Worm (Caenorhabditis elegans) whole organism, early embryonic: ENCODE measurements around the gene clh-4.

Experiments
- B0310.2 ChIP-seq: sonication (generic microtip); optimal IDR thresholded peaks from 2 replicates; lab custom pipeline; 2016; ENCODE audit warnings: mild to moderate bottlenecking, missing genetic modification characterization, missing compliant biosample characterization
- F13C5.2 ChIP-seq: sonication (generic microtip); optimal IDR thresholded peaks from 2 replicates; lab custom pipeline; 2017; ENCODE audit warnings: mild to moderate bottlenecking, missing genetic modification characterization, inconsistent platforms, missing compliant biosample characterization
- aly-1 ChIP-seq: sonication (generic microtip); optimal IDR thresholded peaks from 2 replicates; lab custom pipeline; 2016; ENCODE audit warnings: missing genetic modification characterization, missing compliant biosample characterization
- ama-1 ChIP-seq: fragments of 150-350 bp; optimal IDR thresholded peaks from 2 replicates; lab custom pipeline; 2014
- ceh-13 ChIP-seq: fragments of 200-800 bp; sonication (Bioruptor generic); optimal IDR thresholded peaks from 2 replicates; lab custom pipeline; 2018; ENCODE audit warnings: mild to moderate bottlenecking, missing genetic modification characterization, missing compliant biosample characterization
- ceh-36 ChIP-seq: sonication (generic microtip); optimal IDR thresholded peaks from 2 replicates; lab custom pipeline; 2016; ENCODE audit warnings: missing genetic modification characterization, inconsistent platforms, missing compliant biosample characterization
- ets-7 ChIP-seq: sonication (generic microtip); optimal IDR thresholded peaks from 2 replicates; lab custom pipeline; 2016; ENCODE audit warnings: missing genotype, missing genetic modification characterization, missing compliant biosample characterization
- flt-1 ChIP-seq: fragments of 200-800 bp; sonication (Bioruptor generic); IDR thresholded peaks from 2 replicates; pipeline ENCODE4 v1.3.6; 2022; ENCODE audit warnings: missing genetic modification characterization, missing compliant biosample characterization
- hmbx-1 ChIP-seq: sonication (generic microtip); optimal IDR thresholded peaks from 2 replicates; lab custom pipeline; 2016; ENCODE audit warnings: mild to moderate bottlenecking, missing genetic modification characterization, missing compliant biosample characterization
- hmg-4 ChIP-seq: fragments of 200-800 bp; sonication (Bioruptor generic); optimal IDR thresholded peaks from 2 replicates; lab custom pipeline; 2018; ENCODE audit warnings: mild to moderate bottlenecking, missing genetic modification characterization, missing compliant biosample characterization
- hnd-1 ChIP-seq: sonication (generic microtip); optimal IDR thresholded peaks from 2 replicates; lab custom pipeline; 2016; ENCODE audit warnings: missing genetic modification characterization, missing compliant biosample characterization
- pes-1 ChIP-seq: fragments of 200-800 bp; sonication (Bioruptor generic); IDR thresholded peaks from 2 replicates; pipeline ENCODE4 v1.3.6; 2022; ENCODE audit warnings: missing genetic modification reagents, missing genetic modification characterization, missing compliant biosample characterization
- scrt-1 ChIP-seq: fragments of 200-800 bp; sonication (Bioruptor generic); IDR thresholded peaks from 2 replicates; pipeline ENCODE4 v1.3.6; 2022; ENCODE audit warnings: missing genetic modification characterization, missing compliant biosample characterization
- sea-1 ChIP-seq: fragments of 200-800 bp; sonication (Bioruptor generic); conservative IDR thresholded peaks from 2 replicates; pipeline ENCODE4 v1.3.6; 2022; ENCODE audit warnings: missing genetic modification characterization, missing compliant biosample characterization
- tbx-11 ChIP-seq: fragments of 200-800 bp; sonication (Bioruptor generic); IDR thresholded peaks from 2 replicates; pipeline ENCODE4 v1.3.6; 2022; ENCODE audit warnings: missing genetic modification characterization, missing compliant biosample characterization
- tbx-37 ChIP-seq: fragments of 200-800 bp; sonication (Bioruptor generic); conservative IDR thresholded peaks from 2 replicates; pipeline ENCODE4 v1.3.6; 2022; ENCODE audit warnings: missing genetic modification reagents, missing genetic modification characterization, missing compliant biosample characterization
- tra-4 ChIP-seq: sonication (generic microtip); optimal IDR thresholded peaks from 2 replicates; lab custom pipeline; 2017; ENCODE audit warnings: missing genetic modification characterization, missing compliant biosample characterization

The clh-4 gene

DNA sequence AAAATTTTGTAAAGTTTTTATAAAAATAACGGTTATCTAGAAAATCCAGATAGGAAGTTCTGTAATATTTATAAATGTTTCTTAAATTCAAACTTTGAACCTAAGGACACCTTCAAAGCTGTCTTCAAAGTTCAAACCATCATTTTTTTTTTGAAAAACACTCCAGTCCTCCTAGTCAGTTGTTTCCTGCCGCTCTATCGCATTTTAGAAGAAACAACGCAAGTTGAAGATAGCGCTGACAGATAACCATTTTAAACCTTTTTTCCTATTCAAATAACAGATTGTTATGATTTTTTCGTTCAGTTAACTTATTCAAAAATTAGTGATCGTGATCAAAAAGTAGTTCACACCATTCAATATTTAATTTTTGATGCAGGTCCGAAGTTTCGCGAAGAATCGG, 33.0 kb upstream of the clh-4 start:
- TF ChIP-seq ets-7 (tag; lab: Kevin White, UChicago), result no peak
- no peak for TF ChIP-seq tra-4 (tag; lab: Kevin White, UChicago)
- no peak for TF ChIP-seq hmbx-1
- no peak for TF ChIP-seq tbx-37
- TF ChIP-seq hmg-4 (GFP tag; lab: Kevin White, UChicago), result no peak
- TF ChIP-seq F13C5.2, result no peak
- TF ChIP-seq pes-1 (GFP tag; lab: Robert Waterston, UW), result no peak
- no peak for TF ChIP-seq sea-1 (GFP tag; lab: Robert Waterston, UW)
- no peak for TF ChIP-seq scrt-1
- TF ChIP-seq hnd-1 (tag; lab: Kevin White, UChicago), result no peak
- TF ChIP-seq aly-1, result no peak
- no peak for TF ChIP-seq ceh-36
- TF ChIP-seq B0310.2 (tag; lab: Kevin White, UChicago), result no peak
- no peak for TF ChIP-seq tbx-11
- TF ChIP-seq flt-1 (GFP tag; lab: Robert Waterston, UW), result no peak
- no peak for TF ChIP-seq ama-1 (lab: Kevin White, UChicago)
- no peak for TF ChIP-seq ceh-13 (GFP tag; lab: Kevin White, UChicago)

DNA sequence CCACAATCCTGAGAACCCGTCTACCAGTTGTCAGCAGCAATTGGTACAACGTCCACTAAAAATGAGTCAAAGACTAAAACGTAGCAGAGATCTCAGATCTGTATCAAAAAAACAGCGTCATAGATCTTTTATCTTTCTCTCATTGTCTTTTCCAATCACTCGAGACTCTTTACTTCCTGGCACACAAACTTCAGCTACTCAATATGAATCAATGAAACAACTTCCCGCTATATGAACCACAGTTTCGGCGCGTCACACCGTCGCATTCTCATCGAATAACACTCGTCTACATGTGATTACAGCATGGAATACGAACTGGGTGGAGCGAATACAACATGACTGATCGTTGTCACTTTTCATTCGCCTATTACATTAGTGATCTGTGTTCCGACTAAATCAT, 31.9 kb upstream of the clh-4 start:
- no peak for TF ChIP-seq tra-4 (tag; lab: Kevin White, UChicago)
- TF ChIP-seq ceh-13 (GFP tag; lab: Kevin White, UChicago), result no peak
- no peak for TF ChIP-seq flt-1 (GFP tag; lab: Robert Waterston, UW)

DNA sequence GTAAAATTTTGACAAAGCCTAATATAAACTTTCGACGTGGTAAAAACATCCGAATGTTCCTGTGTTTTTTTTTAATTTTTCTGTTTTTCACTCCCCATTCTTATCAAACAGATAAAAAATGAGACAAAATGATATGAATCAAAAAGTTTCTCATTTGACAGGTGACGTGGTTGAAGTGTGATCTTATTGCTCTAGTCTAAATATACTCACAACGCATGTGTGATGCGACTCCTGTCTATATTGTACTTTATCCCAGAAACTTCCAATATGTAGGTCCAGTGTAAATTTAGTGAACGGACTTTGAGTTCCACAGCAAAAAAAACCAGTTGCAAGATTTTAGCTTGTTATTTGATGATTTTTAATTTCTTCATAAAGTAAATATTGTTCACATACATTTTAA, 31.0 kb upstream of the clh-4 start:
- TF ChIP-seq F13C5.2 (no peak), scrt-1 (no peak), aly-1 (no peak), pes-1 (GFP tag; lab: Robert Waterston, UW) (no peak), hnd-1 (tag; lab: Kevin White, UChicago) (no peak), hmbx-1 (no peak)

DNA sequence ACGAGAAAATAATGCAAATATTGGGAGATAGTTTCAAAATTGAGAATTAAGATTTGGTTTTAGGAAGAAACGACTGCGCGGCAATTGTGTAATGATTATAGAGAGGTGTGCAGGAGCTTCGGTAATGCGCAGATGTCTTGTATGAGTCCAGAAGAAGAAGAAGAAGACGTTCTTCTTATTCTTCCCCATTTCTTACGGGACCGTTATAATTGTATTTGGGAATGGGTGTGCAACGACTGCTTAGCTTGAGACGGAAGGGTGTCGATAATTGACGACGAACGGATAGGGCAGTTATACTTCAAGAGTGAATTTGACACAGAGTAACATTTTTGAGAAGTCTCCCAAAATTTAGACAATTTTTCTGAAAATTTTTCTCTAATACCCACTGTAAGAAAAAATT, 28.3 kb upstream of the clh-4 start:
- TF ChIP-seq flt-1 (GFP tag; lab: Robert Waterston, UW) (no peak), tbx-37 (no peak), hmbx-1 (no peak), B0310.2 (tag; lab: Kevin White, UChicago) (no peak), hmg-4 (GFP tag; lab: Kevin White, UChicago) (no peak), sea-1 (GFP tag; lab: Robert Waterston, UW) (no peak), ceh-13 (GFP tag; lab: Kevin White, UChicago) (no peak), ets-7 (tag; lab: Kevin White, UChicago) (no peak), F13C5.2 (no peak), ceh-36 (no peak), aly-1 (no peak), hnd-1 (tag; lab: Kevin White, UChicago) (no peak), tbx-11 (no peak), scrt-1 (no peak), pes-1 (GFP tag; lab: Robert Waterston, UW) (no peak), ama-1 (lab: Kevin White, UChicago) (no peak), tra-4 (tag; lab: Kevin White, UChicago) (no peak)

DNA sequence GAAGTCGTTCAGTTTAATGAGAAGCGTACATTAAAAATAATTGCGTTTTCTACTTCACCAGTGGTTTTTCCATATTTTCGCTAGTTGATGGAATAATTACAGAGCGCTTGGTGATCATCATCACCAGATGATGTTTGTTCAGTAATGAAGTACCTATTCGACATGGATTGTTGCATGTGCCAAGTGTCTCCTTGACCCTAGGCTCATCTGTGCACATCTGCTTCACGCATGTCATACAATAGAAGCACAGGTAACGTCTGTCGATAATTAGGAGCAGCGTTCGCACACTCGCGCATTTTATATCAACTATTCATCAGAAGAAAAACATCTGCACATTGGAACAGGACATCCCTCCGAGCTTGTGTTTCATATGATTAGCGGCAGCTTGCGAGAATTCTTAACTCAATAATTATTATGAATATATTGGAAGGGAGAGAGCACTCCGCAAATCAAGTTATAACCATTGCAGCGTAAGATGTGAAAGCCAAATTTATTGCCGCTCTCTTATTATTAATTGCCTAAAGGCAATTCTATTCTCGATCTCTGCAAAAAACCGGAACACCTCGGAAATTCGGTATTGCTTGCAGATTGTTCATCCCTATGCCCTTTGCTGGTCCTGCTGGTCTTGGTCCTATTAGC, 24.9 kb upstream of the clh-4 start:
- TF ChIP-seq tbx-37 (no peak), ceh-36 (no peak), F13C5.2 (no peak), hmbx-1 (no peak)

DNA sequence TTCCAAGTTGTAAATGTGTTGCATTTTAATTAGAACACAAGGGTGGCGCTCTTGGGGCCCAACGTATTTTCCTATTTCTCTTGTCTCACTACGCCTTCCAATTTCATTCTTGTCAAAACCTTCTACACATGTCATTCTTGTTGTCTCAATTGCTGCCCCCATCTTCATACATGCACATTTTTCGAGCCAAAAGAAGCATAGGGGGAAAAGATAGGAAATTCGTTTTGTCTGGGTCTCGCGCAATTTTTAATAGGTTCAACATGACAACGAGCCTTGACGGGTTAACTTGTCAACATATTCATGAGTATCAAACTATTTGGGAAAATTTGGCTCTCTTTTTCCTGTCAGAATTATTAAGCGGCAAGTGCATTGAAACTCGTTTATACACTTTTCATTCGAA, 23.0 kb upstream of the clh-4 start:
- TF ChIP-seq hmg-4 (GFP tag; lab: Kevin White, UChicago) (no peak), scrt-1 (no peak), tbx-11 (no peak), F13C5.2 (no peak), tbx-37 (no peak), hnd-1 (tag; lab: Kevin White, UChicago) (no peak)

DNA sequence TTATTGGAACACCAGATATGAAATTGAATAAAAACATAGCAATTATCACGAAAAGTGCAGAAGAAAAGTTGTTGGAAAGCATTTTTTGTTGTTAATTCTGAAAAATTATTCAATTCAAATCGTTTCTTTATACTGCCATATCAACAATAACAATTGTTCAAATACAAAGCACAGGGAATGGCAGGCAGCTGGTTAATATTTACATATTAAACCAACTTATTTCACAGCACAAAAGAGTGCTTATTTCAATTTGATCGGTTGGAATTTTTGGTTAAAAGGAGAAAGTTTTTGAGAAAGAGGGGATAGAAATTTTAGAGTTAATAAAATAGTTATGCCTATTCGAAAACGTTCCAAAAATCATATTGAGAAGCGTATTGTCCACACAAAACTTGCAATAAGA, 20.6 kb upstream of the clh-4 start, which contains the start of gene F09F9.3:
F09F9.3 (minus strand) TSS at position 101 of the 400 bp plus-strand sequence.
- no peak for TF ChIP-seq tbx-11
- TF ChIP-seq F13C5.2, result no peak
- TF ChIP-seq tbx-37, result no peak
- no peak for TF ChIP-seq tra-4 (tag; lab: Kevin White, UChicago)
- TF ChIP-seq hmg-4 (GFP tag; lab: Kevin White, UChicago), result no peak
- no peak for TF ChIP-seq ceh-13 (GFP tag; lab: Kevin White, UChicago)
- TF ChIP-seq B0310.2 (tag; lab: Kevin White, UChicago), result no peak
- no peak for TF ChIP-seq hnd-1 (tag; lab: Kevin White, UChicago)
- no peak for TF ChIP-seq aly-1
- no peak for TF ChIP-seq pes-1 (GFP tag; lab: Robert Waterston, UW)
- TF ChIP-seq ceh-36, result no peak
- TF ChIP-seq flt-1 (GFP tag; lab: Robert Waterston, UW), result no peak
- TF ChIP-seq sea-1 (GFP tag; lab: Robert Waterston, UW), result no peak
- no peak for TF ChIP-seq scrt-1
- TF ChIP-seq hmbx-1, result no peak
- TF ChIP-seq ets-7 (tag; lab: Kevin White, UChicago), result no peak

DNA sequence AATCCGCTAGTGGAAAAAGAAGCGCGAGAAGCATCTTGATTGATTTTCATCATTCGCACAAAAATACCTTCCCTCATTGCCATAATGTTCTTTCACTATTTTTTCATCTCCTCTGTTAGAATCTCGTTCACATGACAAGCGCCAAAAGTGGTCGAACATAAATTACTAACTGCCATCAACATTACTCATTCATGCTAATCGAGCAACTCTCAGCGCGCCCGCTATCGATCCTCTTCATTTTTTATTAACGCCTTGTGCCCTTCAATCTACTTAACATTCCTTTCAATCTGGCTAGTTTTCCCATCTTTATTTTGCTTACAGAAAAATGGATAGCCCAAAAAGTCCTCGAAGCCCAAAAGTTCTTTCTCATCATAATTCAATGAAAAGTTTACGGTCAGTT, 17.3 kb upstream of the clh-4 start, which contains the start of gene F09F9.5:
F09F9.5 (plus strand) TSS at position 301 of the 400 bp plus-strand sequence.
- TF ChIP-seq F13C5.2, result no peak
- no peak for TF ChIP-seq hmg-4 (GFP tag; lab: Kevin White, UChicago)
- TF ChIP-seq flt-1 (GFP tag; lab: Robert Waterston, UW), result no peak
- no peak for TF ChIP-seq ama-1 (lab: Kevin White, UChicago)
- TF ChIP-seq ceh-36, result no peak
- no peak for TF ChIP-seq ets-7 (tag; lab: Kevin White, UChicago)
- no peak for TF ChIP-seq tbx-11
- TF ChIP-seq tra-4 (tag; lab: Kevin White, UChicago), result no peak
- TF ChIP-seq tbx-37, result no peak
- TF ChIP-seq aly-1, result no peak
- TF ChIP-seq hmbx-1, result no peak
- TF ChIP-seq B0310.2 (tag; lab: Kevin White, UChicago), result no peak
- TF ChIP-seq ceh-13 (GFP tag; lab: Kevin White, UChicago), result no peak
- no peak for TF ChIP-seq hnd-1 (tag; lab: Kevin White, UChicago)
- TF ChIP-seq scrt-1, result no peak
- no peak for TF ChIP-seq sea-1 (GFP tag; lab: Robert Waterston, UW)
- no peak for TF ChIP-seq pes-1 (GFP tag; lab: Robert Waterston, UW)
